Worm (Caenorhabditis elegans): ENCODE results near the gene Y67D8B.1.
A peak's percentile ranks its signal among the peaks of the same experiment; 100 is the strongest.

ce11 chrIV:3135000-3135399, 37.4 kb downstream of the Y67D8B.1 start:
- no peak for TF ChIP-seq nhr-10 (tag; optimal IDR thresholded peaks at IDR 0.05)
- no peak for TF ChIP-seq nhr-237 (tag; optimal IDR thresholded peaks at IDR 0.05)
- TF ChIP-seq unc-62 (GFP tag; optimal IDR thresholded peaks at IDR 0.05): no peak
- peak; percentile 24 for TF ChIP-seq unc-39 (tag; optimal IDR thresholded peaks at IDR 0.05)
- no peak for TF ChIP-seq snpc-4 (tag; optimal IDR thresholded peaks at IDR 0.05)
- TF ChIP-seq nhr-11 (tag; optimal IDR thresholded peaks at IDR 0.05): no peak
- peak; percentile 5 to 60 for TF ChIP-seq lsy-2 (tag; optimal IDR thresholded peaks at IDR 0.05)
- no peak for TF ChIP-seq dmd-4 (tag; optimal IDR thresholded peaks at IDR 0.05)
- peak; percentile 2 for TF ChIP-seq egl-27 (tag; optimal IDR thresholded peaks at IDR 0.05)
- peak; percentile 86 for TF ChIP-seq zag-1 (tag; optimal IDR thresholded peaks at IDR 0.05)
- peak in 1 of 2 experiments; percentile 74 for TF ChIP-seq mdl-1 (tag; optimal IDR thresholded peaks at IDR 0.05)
- TF ChIP-seq ceh-82 (tag; optimal IDR thresholded peaks at IDR 0.05): no peak
